Worm (Caenorhabditis elegans) whole organism, L4/young adult: ENCODE results near the gene C34F6.10.

Experiments
- W03F9.2 ChIP-seq: fragments of 150-350 bp; optimal IDR thresholded peaks from 2 replicates; lab custom pipeline; 2014; ENCODE audit warnings: missing biosample characterization, missing genetic modification characterization
- dao-5 ChIP-seq: sonication (generic microtip); optimal IDR thresholded peaks from 2 replicates; lab custom pipeline; 2016; ENCODE audit warnings: missing genotype, missing genetic modification characterization, moderate library complexity, missing compliant biosample characterization

- no peak for TF ChIP-seq W03F9.2
- no peak for TF ChIP-seq dao-5 (tag; lab: Kevin White, UChicago)
Observed at ce11 chrX:11257071-11257470, 16.6 kb upstream of the C34F6.10 start, which contains the start of gene C03A3.1.
